Worm (Caenorhabditis elegans): Measurements from ENCODE around the gene C28G1.6.

Gene C28G1.6

DNA sequence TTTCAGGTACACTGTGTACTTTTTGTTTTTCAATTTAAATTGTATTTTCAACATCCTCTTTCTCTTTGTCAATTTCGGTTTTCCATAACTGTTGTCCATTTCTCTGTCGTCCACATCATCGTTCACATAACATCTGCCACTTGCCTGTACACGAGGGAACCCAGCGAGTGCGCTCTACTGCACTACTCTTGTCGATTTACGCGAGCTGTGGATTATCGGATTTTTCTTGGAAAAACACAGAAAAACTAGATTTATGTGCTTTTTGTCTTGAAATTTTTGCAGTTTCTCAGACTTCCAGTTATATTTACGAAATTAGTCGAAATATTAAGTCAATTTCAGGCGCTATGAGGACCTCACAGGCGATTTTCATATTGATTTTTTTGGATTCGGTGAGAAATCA lies 39.2 kb downstream of the C28G1.6 start, which contains the start of gene chup-1 (continued):
- TF ChIP-seq efl-1 (optimal IDR thresholded peaks at IDR 0.05) (peak; percentile 18 to 35), efl-1 (GFP tag; optimal IDR thresholded peaks at IDR 0.05 in 1 of 2) (peak in 1 of 2 experiments; percentile 83), elt-2 (tag; optimal IDR thresholded peaks at IDR 0.05) (no peak), nhr-28 (tag; optimal IDR thresholded peaks at IDR 0.05) (no peak), nhr-85 (tag) (peak; percentile 37), mab-9 (GFP tag; IDR thresholded peaks at IDR 0.05) (no peak), snpc-4 (tag; optimal IDR thresholded peaks at IDR 0.05) (no peak), tbx-2 (tag; optimal IDR thresholded peaks at IDR 0.05) (no peak), zag-1 (tag; optimal IDR thresholded peaks at IDR 0.05) (no peak), F16B12.6 (tag; optimal IDR thresholded peaks at IDR 0.05) (no peak), nhr-76 (tag; optimal IDR thresholded peaks at IDR 0.05) (no peak), ces-1 (GFP tag; optimal IDR thresholded peaks at IDR 0.05) (no peak), lin-13 (GFP tag; optimal IDR thresholded peaks at IDR 0.05) (no peak), hlh-4 (tag; optimal IDR thresholded peaks at IDR 0.05) (no peak), mdl-1 (tag; optimal IDR thresholded peaks at IDR 0.05) (peak in 1 of 2 experiments; percentile 37), ceh-63 (GFP tag; optimal IDR thresholded peaks at IDR 0.05) (no peak), grh-1 (GFP tag; IDR thresholded peaks at IDR 0.05) (no peak), nhr-47 (tag; optimal IDR thresholded peaks at IDR 0.05) (peak; percentile 29), pax-3 (tag; optimal IDR thresholded peaks at IDR 0.05) (no peak), ceh-8 (GFP tag; optimal IDR thresholded peaks at IDR 0.05) (no peak), egl-13 (tag; optimal IDR thresholded peaks at IDR 0.05) (no peak), unc-86 (tag; optimal IDR thresholded peaks at IDR 0.05) (no peak), ztf-11 (tag; optimal IDR thresholded peaks at IDR 0.05) (no peak), aly-2 (tag; optimal IDR thresholded peaks at IDR 0.05) (no peak), ama-1 (optimal IDR thresholded peaks at IDR 0.05) (no peak), egl-27 (tag; optimal IDR thresholded peaks at IDR 0.05) (no peak), lin-35 (GFP tag; optimal IDR thresholded peaks at IDR 0.05) (peak in 1 of 2 experiments; percentile 74), ceh-82 (tag; optimal IDR thresholded peaks at IDR 0.05) (peak in 1 of 3 experiments; percentile 30), sox-4 (tag; optimal IDR thresholded peaks at IDR 0.05) (no peak), unc-98 (GFP tag; IDR thresholded peaks at IDR 0.05) (no peak), sup-37 (GFP tag; optimal IDR thresholded peaks at IDR 0.05) (no peak), lsy-2 (tag; optimal IDR thresholded peaks at IDR 0.05) (peak; percentile 13 to 55), aha-1 (tag; optimal IDR thresholded peaks at IDR 0.05) (no peak), ets-5 (GFP tag; IDR thresholded peaks at IDR 0.05) (no peak), nhr-11 (tag; optimal IDR thresholded peaks at IDR 0.05) (no peak), nhr-77 (tag; optimal IDR thresholded peaks at IDR 0.05) (no peak), vab-15 (tag; optimal IDR thresholded peaks at IDR 0.05) (no peak), nhr-84 (tag; optimal IDR thresholded peaks at IDR 0.05) (no peak), C34B4.2 (tag; optimal IDR thresholded peaks at IDR 0.05) (no peak), lin-14 (GFP tag; optimal IDR thresholded peaks at IDR 0.05) (peak; percentile 64), mep-1 (tag; optimal IDR thresholded peaks at IDR 0.05) (no peak), isw-1 (GFP tag; IDR thresholded peaks at IDR 0.05) (no peak)

DNA sequence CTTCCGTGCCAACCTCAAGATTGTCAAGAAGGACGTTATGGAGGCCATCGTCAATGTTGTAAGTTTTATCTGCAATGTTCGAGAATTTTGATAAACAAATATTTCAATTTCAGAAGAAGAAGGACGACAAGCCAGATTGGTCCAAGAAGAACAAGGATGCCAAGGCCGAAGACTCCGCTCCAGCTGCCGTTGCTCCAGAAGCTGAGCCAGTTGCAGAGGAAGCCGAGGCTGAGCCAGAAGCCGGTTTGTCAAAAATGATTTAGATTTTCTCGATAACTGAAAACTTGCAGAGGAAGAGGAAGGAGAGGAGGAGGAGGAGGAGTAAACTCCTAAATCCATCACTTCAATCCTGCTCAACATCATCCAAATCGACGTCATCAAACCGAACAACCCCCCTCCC lies 41.0 kb downstream of the C28G1.6 start:
- no peak for TF ChIP-seq ceh-90 (tag; optimal IDR thresholded peaks at IDR 0.05)
- no peak for TF ChIP-seq aha-1 (tag; optimal IDR thresholded peaks at IDR 0.05)
- TF ChIP-seq pqm-1 (tag; optimal IDR thresholded peaks at IDR 0.05) = no peak
